Fruit fly (Drosophila melanogaster) whole organism, pupa: ENCODE results near the gene Cox11.

Source experiments
- CG10348 ChIP-seq: fragments of 200-800 bp; sonication (Bioruptor generic); IDR thresholded peaks from 2 replicates; pipeline ENCODE4 v1.3.6; 2022; ENCODE audit warnings: missing biosample characterization, missing genetic modification characterization
- CG12605 ChIP-seq: fragments of 200-800 bp; sonication (Bioruptor generic); IDR thresholded peaks from 2 replicates; pipeline ENCODE4 v1.3.6; 2022; ENCODE audit warnings: missing biosample characterization, missing genetic modification characterization
- CG13204 ChIP-seq: fragments of 200-800 bp; sonication (Bioruptor generic); optimal IDR thresholded peaks from 2 replicates; lab custom pipeline; 2018; ENCODE audit warnings: missing biosample characterization, mild to moderate bottlenecking, missing genetic modification characterization, moderate library complexity
- CG14655 ChIP-seq: fragments of 200-800 bp; sonication (Bioruptor generic); optimal IDR thresholded peaks from 3 replicates; lab custom pipeline; 2017; ENCODE audit warnings: mild to moderate bottlenecking, missing biosample characterization, missing genetic modification reagents, missing genetic modification characterization
- CG15710 ChIP-seq: fragments of 200-800 bp; sonication (Bioruptor generic); optimal IDR thresholded peaks from 2 replicates; lab custom pipeline; 2018; ENCODE audit warnings: missing biosample characterization, mild to moderate bottlenecking, missing genetic modification characterization, moderate library complexity
- CG17806 ChIP-seq: fragments of 200-800 bp; sonication (Bioruptor generic); optimal IDR thresholded peaks from 2 replicates; lab custom pipeline; 2018; ENCODE audit warnings: missing biosample characterization, mild to moderate bottlenecking, missing genetic modification characterization, moderate library complexity
- CG32121 ChIP-seq: fragments of 200-800 bp; sonication (Bioruptor generic); IDR thresholded peaks from 2 replicates; pipeline ENCODE4 v1.3.6; 2022; ENCODE audit warnings: missing biosample characterization, missing genetic modification characterization
- CG34367 ChIP-seq: fragments of 200-800 bp; sonication (Bioruptor generic); optimal IDR thresholded peaks from 2 replicates; lab custom pipeline; 2018; ENCODE audit warnings: missing biosample characterization, mild to moderate bottlenecking, missing genetic modification characterization
- CG4496 ChIP-seq: fragments of 200-800 bp; sonication (Bioruptor generic); IDR thresholded peaks from 3 replicates; pipeline ENCODE4 v1.3.6; 2022; ENCODE audit warnings: missing biosample characterization, missing genetic modification characterization
- CG8159 ChIP-seq: fragments of 200-800 bp; sonication (Bioruptor generic); optimal IDR thresholded peaks from 3 replicates; lab custom pipeline; 2018; ENCODE audit warnings: missing biosample characterization, mild to moderate bottlenecking, missing genetic modification characterization, moderate library complexity
- CG8301 ChIP-seq: fragments of 200-800 bp; sonication (Bioruptor generic); optimal IDR thresholded peaks from 2 replicates; lab custom pipeline; 2018; ENCODE audit warnings: missing biosample characterization, mild to moderate bottlenecking, missing genetic modification characterization
- CG9948 ChIP-seq: fragments of 200-800 bp; sonication (Bioruptor generic); optimal IDR thresholded peaks from 2 replicates; lab custom pipeline; 2018; ENCODE audit warnings: missing biosample characterization, mild to moderate bottlenecking, missing genetic modification characterization, moderate library complexity
- D1 ChIP-seq: fragments of 200-800 bp; sonication (Bioruptor generic); optimal IDR thresholded peaks from 2 replicates; lab custom pipeline; 2018; ENCODE audit warnings: missing biosample characterization, mild to moderate bottlenecking, missing genetic modification characterization, moderate library complexity
- EcR ChIP-seq: fragments of 200-800 bp; sonication (Bioruptor generic); optimal IDR thresholded peaks from 3 replicates; lab custom pipeline; 2019; ENCODE audit warnings: missing biosample characterization, missing genetic modification characterization, mild to moderate bottlenecking, moderate library complexity, missing genetic modification reagents
- Ets98B ChIP-seq: fragments of 200-800 bp; sonication (Bioruptor generic); IDR thresholded peaks from 2 replicates; pipeline ENCODE4 v1.3.6; 2022; ENCODE audit warnings: missing biosample characterization, missing genetic modification characterization
- Pif1A ChIP-seq: fragments of 200-800 bp; sonication (Bioruptor generic); optimal IDR thresholded peaks from 3 replicates; lab custom pipeline; 2016; ENCODE audit warnings: missing biosample characterization, missing genetic modification characterization
- Pif1B ChIP-seq: fragments of 200-800 bp; sonication (Bioruptor generic); optimal IDR thresholded peaks from 3 replicates; lab custom pipeline; 2016; ENCODE audit warnings: missing biosample characterization, missing genetic modification characterization
- Snoo ChIP-seq: fragments of 200-800 bp; sonication (Bioruptor generic); optimal IDR thresholded peaks from 3 replicates; lab custom pipeline; 2017; ENCODE audit warnings: missing biosample characterization, mild to moderate bottlenecking, missing genetic modification characterization, inconsistent platforms
- fd96Ca ChIP-seq: fragments of 200-800 bp; sonication (Bioruptor generic); IDR thresholded peaks from 3 replicates; pipeline ENCODE4 v1.3.6; 2022; ENCODE audit warnings: missing biosample characterization, missing genetic modification characterization
- gl ChIP-seq: fragments of 200-800 bp; sonication (Bioruptor generic); optimal IDR thresholded peaks from 2 replicates; lab custom pipeline; 2018; ENCODE audit warnings: missing biosample characterization, mild to moderate bottlenecking, missing genetic modification characterization
- rn ChIP-seq: fragments of 200-800 bp; sonication (Bioruptor generic); IDR thresholded peaks from 2 replicates; pipeline ENCODE4 v1.3.6; 2022; ENCODE audit warnings: missing biosample characterization, missing genetic modification characterization

The Cox11 gene

dm6 chr2L:5499458-5499857, 27.3 kb upstream of the Cox11 start:
- peak; percentile 7 for TF ChIP-seq CG8301
- no peak for TF ChIP-seq CG15710
- no peak for TF ChIP-seq Snoo (tag; lab: Kevin White, UChicago)
- peak; percentile 4 for TF ChIP-seq CG8159 (tag; lab: Kevin White, UChicago)

DNA sequence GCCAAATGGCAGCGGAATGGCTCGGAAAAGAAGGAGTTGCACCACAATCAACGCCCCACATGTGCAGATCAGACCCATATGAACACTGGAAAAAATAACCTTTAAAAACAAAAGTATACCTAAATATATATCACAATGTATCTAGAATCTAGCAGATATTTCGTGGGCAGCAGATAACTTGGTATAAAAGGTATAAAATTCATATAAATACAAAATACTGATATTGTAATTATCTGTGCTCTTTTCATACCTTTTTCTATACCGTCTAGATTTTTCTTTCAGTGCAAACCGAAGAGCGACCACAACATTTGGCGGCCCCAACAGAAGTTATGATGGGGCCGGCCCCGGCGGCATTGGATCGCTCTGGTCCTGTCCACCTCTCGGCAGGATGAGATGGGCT, 25.4 kb upstream of the Cox11 start:
- TF ChIP-seq CG15710 (peak; percentile 68), CG17806 (tag; lab: Kevin White, UChicago) (peak; percentile 69), Pif1B (GFP tag; lab: Kevin White, UChicago) (peak; percentile 29), CG14655 (GFP tag; lab: Kevin White, UChicago) (peak; percentile 60), rn (no peak), gl (tag; lab: Kevin White, UChicago) (no peak), CG8159 (tag; lab: Kevin White, UChicago) (peak; percentile 76), CG13204 (GFP tag; lab: Kevin White, UChicago) (peak; percentile 44), CG8301 (peak; percentile 56), D1 (no peak), CG10348 (GFP tag; lab: Robert Waterston, UW) (no peak), Snoo (tag; lab: Kevin White, UChicago) (peak; percentile 71), Ets98B (GFP tag; lab: Robert Waterston, UW) (no peak), CG9948 (tag; lab: Kevin White, UChicago) (peak; percentile 75), CG4496 (GFP tag; lab: Robert Waterston, UW) (peak; percentile 25; the same call in 1 of the 3 replicates), CG34367 (tag; lab: Kevin White, UChicago) (peak; percentile 46), EcR (GFP tag; lab: Kevin White, UChicago) (no peak), Pif1A (peak; percentile 57), fd96Ca (GFP tag; lab: Robert Waterston, UW) (no peak)

DNA sequence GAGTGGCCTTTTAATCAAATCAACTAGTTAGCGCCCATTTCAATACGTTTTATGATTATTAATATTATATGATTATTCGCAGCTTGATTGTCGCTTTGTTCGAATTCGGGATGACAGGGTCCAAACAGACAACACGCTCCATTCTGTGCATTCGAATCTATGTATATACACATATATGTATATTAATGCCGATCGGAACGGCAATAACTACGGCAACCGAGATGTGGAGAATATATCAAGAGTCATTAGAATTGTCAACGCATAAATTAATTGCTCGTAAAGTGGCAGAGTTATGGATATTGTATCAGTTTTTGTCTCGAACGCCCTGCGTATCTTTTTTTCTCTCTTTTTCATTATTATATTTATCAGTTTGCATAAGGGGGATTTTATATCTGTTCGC, 23.9 kb upstream of the Cox11 start:
- no peak for TF ChIP-seq CG8301
- TF ChIP-seq Ets98B (GFP tag; lab: Robert Waterston, UW), result no peak
- no peak for TF ChIP-seq CG15710
- TF ChIP-seq CG4496 (GFP tag; lab: Robert Waterston, UW), result no peak
- TF ChIP-seq CG8159 (tag; lab: Kevin White, UChicago), result no peak
- TF ChIP-seq rn, result no peak
- TF ChIP-seq Snoo (tag; lab: Kevin White, UChicago), result no peak
- TF ChIP-seq CG13204 (GFP tag; lab: Kevin White, UChicago), result no peak
- TF ChIP-seq Pif1B (GFP tag; lab: Kevin White, UChicago), result no peak
- no peak for TF ChIP-seq CG14655 (GFP tag; lab: Kevin White, UChicago)
- no peak for TF ChIP-seq D1
- TF ChIP-seq EcR (GFP tag; lab: Kevin White, UChicago), result no peak
- no peak for TF ChIP-seq CG17806 (tag; lab: Kevin White, UChicago)
- no peak for TF ChIP-seq CG12605 (GFP tag; lab: Robert Waterston, UW)
- no peak for TF ChIP-seq fd96Ca (GFP tag; lab: Robert Waterston, UW)
- TF ChIP-seq Pif1A, result no peak
- TF ChIP-seq CG9948 (tag; lab: Kevin White, UChicago), result no peak
- no peak for TF ChIP-seq CG10348 (GFP tag; lab: Robert Waterston, UW)
- TF ChIP-seq CG34367 (tag; lab: Kevin White, UChicago), result no peak
- TF ChIP-seq gl (tag; lab: Kevin White, UChicago), result no peak

dm6 chr2L:5505130-5505529, 21.6 kb upstream of the Cox11 start:
- TF ChIP-seq Pif1A (peak; percentile 12), CG8159 (tag; lab: Kevin White, UChicago) (no peak), CG4496 (GFP tag; lab: Robert Waterston, UW) (no peak), CG15710 (peak; percentile 36)

dm6 chr2L:5507082-5507481, 19.7 kb upstream of the Cox11 start:
- TF ChIP-seq CG12605 (GFP tag; lab: Robert Waterston, UW) (no peak), CG17806 (tag; lab: Kevin White, UChicago) (peak; percentile 1), CG8159 (tag; lab: Kevin White, UChicago) (peak; percentile 56), rn (no peak), D1 (no peak), CG32121 (no peak), Ets98B (GFP tag; lab: Robert Waterston, UW) (no peak), CG34367 (tag; lab: Kevin White, UChicago) (no peak), EcR (GFP tag; lab: Kevin White, UChicago) (no peak), gl (tag; lab: Kevin White, UChicago) (no peak), CG15710 (peak; percentile 27), CG14655 (GFP tag; lab: Kevin White, UChicago) (no peak), CG13204 (GFP tag; lab: Kevin White, UChicago) (no peak), CG9948 (tag; lab: Kevin White, UChicago) (peak; percentile 10)

- TF ChIP-seq CG34367 (tag; lab: Kevin White, UChicago) (peak; percentile 5), Snoo (tag; lab: Kevin White, UChicago) (peak; percentile 3), CG10348 (GFP tag; lab: Robert Waterston, UW) (no peak), Pif1A (peak; percentile 54), CG8159 (tag; lab: Kevin White, UChicago) (peak; percentile 36), CG17806 (tag; lab: Kevin White, UChicago) (peak; percentile 2), Pif1B (GFP tag; lab: Kevin White, UChicago) (no peak), CG9948 (tag; lab: Kevin White, UChicago) (peak; percentile 8), fd96Ca (GFP tag; lab: Robert Waterston, UW) (peak; percentile 29; the same call in 1 of the 3 replicates)
Observed at dm6 chr2L:5507823-5508438, 18.8 kb upstream of the Cox11 start.
